Worm (Caenorhabditis elegans): ENCODE measurements around the gene srw-68.

DNA sequence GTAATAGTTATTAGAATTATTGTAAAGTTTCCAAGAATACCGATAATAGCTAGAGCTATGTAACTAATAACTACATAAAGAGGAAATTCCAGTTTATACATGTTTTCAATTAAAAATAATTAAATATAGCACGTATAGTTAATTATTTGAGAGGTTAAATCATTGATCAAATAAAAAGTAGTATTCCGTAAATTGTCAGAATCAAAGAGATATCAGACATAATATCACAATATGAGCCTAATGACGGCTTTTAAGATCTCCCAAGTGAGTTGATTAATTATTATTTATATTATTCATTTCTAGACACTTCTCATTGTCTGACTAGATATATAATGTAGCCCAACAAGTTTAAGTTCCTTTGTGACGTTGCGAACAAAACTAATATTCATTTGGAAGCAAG is 47.1 kb downstream of the srw-68 start, which contains the start of gene srsx-24:
- TF ChIP-seq elt-3 (tag; optimal IDR thresholded peaks at IDR 0.05) (no peak), snpc-4 (tag; optimal IDR thresholded peaks at IDR 0.05) (no peak), sem-2 (GFP tag; optimal IDR thresholded peaks at IDR 0.05) (no peak), ztf-11 (tag; optimal IDR thresholded peaks at IDR 0.05) (no peak)

Data from whole organism, mixed stage, embryonic.